Worm (Caenorhabditis elegans): Measurements from ENCODE around the gene mrpl-12.

DNA sequence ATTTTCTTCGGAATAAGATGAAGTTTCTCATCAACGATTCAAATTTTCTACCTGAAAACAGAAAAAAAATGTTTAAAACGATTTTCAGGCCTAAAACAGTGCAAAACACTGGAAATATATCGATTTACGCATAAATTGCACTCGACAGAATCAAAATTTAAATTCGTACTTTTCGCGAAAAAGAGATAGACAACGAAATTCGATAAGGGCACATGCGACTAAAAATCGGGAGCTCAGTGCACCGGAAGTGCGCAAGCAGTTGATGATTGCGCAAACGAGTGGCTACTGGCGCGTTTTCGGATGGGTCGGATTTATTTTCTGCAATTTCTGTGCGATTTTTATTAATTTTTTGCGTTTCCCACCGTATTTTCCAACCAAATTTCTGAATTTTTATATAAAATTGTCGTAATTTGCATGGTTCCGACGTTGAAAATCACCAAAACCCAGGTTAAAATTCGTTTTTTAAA lies 556 bp upstream of the mrpl-12 start, which contains the start of the genes Y39A1A.21 and Y39A1A.22:
- TF ChIP-seq nfya-1 (tag; optimal IDR thresholded peaks at IDR 0.05) = peak; percentile 80
- TF ChIP-seq nhr-11 (tag; optimal IDR thresholded peaks at IDR 0.05) = no peak
- TF ChIP-seq ceh-9 (tag; optimal IDR thresholded peaks at IDR 0.05) = no peak
- peak; percentile 8 for TF ChIP-seq zip-5 (tag; optimal IDR thresholded peaks at IDR 0.05)
- no peak for TF ChIP-seq nhr-232 (tag; optimal IDR thresholded peaks at IDR 0.05)
- TF ChIP-seq ama-1 (optimal IDR thresholded peaks at IDR 0.05) = no peak
- TF ChIP-seq ahr-1 (tag; optimal IDR thresholded peaks at IDR 0.05) = no peak
